Fruit fly (Drosophila melanogaster) whole organism, embryonic: ENCODE data around the gene CG14820.

Experiments
- CG12659 ChIP-seq: fragments of 200-800 bp; sonication (Bioruptor generic); optimal IDR thresholded peaks from 3 replicates; lab custom pipeline; 2017; ENCODE audit warnings: mild to moderate bottlenecking, missing biosample characterization, missing genetic modification reagents, missing genetic modification characterization
- CG13624 ChIP-seq: fragments of 200-800 bp; sonication (Bioruptor generic); optimal IDR thresholded peaks from 2 replicates; lab custom pipeline; 2016; ENCODE audit warnings: missing biosample characterization, missing genetic modification characterization
- CG14710 ChIP-seq: fragments of 200-800 bp; sonication (Bioruptor generic); optimal IDR thresholded peaks from 3 replicates; lab custom pipeline; 2019; ENCODE audit warnings: missing biosample characterization, mild to moderate bottlenecking, missing genetic modification characterization, moderate library complexity
- CG15601 ChIP-seq: fragments of 200-800 bp; sonication (Bioruptor generic); optimal IDR thresholded peaks from 3 replicates; lab custom pipeline; 2019; ENCODE audit warnings: missing biosample characterization, mild to moderate bottlenecking, missing genetic modification characterization, moderate library complexity
- CG17912 ChIP-seq: fragments of 200-800 bp; sonication (Bioruptor generic); optimal IDR thresholded peaks from 2 replicates; lab custom pipeline; 2018; ENCODE audit warnings: missing biosample characterization, mild to moderate bottlenecking, missing genetic modification characterization
- CG2199 ChIP-seq: fragments of 200-800 bp; sonication (Bioruptor generic); IDR thresholded peaks from 3 replicates; pipeline ENCODE4 v1.3.6; 2022; ENCODE audit warnings: missing biosample characterization, missing genetic modification characterization
- CG4404 ChIP-seq: fragments of 200-800 bp; sonication (Bioruptor generic); IDR thresholded peaks from 2 replicates; pipeline ENCODE4 v1.3.6; 2022; ENCODE audit warnings: missing biosample characterization, missing genetic modification characterization
- CG4707 ChIP-seq: fragments of 200-800 bp; sonication (Bioruptor generic); optimal IDR thresholded peaks from 2 replicates; lab custom pipeline; 2018; ENCODE audit warnings: missing biosample characterization, mild to moderate bottlenecking, missing genetic modification characterization, moderate library complexity
- CG6175 ChIP-seq: fragments of 200-800 bp; sonication (Bioruptor generic); IDR thresholded peaks from 3 replicates; pipeline ENCODE4 v1.3.6; 2022; ENCODE audit warnings: missing biosample characterization, missing genetic modification characterization
- CG6854 ChIP-seq: fragments of 200-800 bp; sonication (Bioruptor generic); optimal IDR thresholded peaks from 3 replicates; lab custom pipeline; 2017; ENCODE audit warnings: missing biosample characterization, mild to moderate bottlenecking, missing genetic modification characterization
- Deaf1 ChIP-seq: fragments of 200-800 bp; optimal IDR thresholded peaks from 3 replicates; lab custom pipeline; 2019; ENCODE audit warnings: missing biosample characterization, mild to moderate bottlenecking, missing genetic modification characterization, moderate library complexity
- Ets65A ChIP-seq: fragments of 200-800 bp; sonication (Bioruptor generic); peaks from one replicate; lab custom pipeline; 2016; ENCODE audit warnings: missing biosample characterization, missing genetic modification characterization
- HLHmδ ChIP-seq: fragments of 200-800 bp; sonication (Bioruptor generic); optimal IDR thresholded peaks from 2 replicates; lab custom pipeline; 2018; ENCODE audit warnings: missing biosample characterization, mild to moderate bottlenecking, missing genetic modification characterization, moderate library complexity
- Hr78 ChIP-seq, 2 experiments: fragments of 200-800 bp in 1 of 2; fragments of >200 bp in 1 of 2; sonication (Bioruptor generic) in 1 of 2; optimal IDR thresholded peaks; 2 replicates each; lab custom pipeline; 2017 to 2019; ENCODE audit warnings: missing biosample characterization in 2 of 2, missing genetic modification characterization in 2 of 2, mild to moderate bottlenecking in 1 of 2, moderate library complexity in 1 of 2
- Hsf ChIP-seq: fragments of 200-800 bp; sonication (Bioruptor generic); optimal IDR thresholded peaks from 3 replicates; lab custom pipeline; 2016; ENCODE audit warnings: missing biosample characterization, missing genetic modification characterization
- Ravus ChIP-seq: fragments of 200-800 bp; sonication (Bioruptor generic); IDR thresholded peaks from 2 replicates; pipeline ENCODE4 v1.3.6; 2022; ENCODE audit warnings: missing biosample characterization, missing genetic modification characterization
- Scr ChIP-seq: fragments of 200-800 bp; sonication (Bioruptor generic); IDR thresholded peaks from 2 replicates; pipeline ENCODE4 v1.3.6; 2022; ENCODE audit warnings: missing biosample characterization, missing genetic modification characterization; ENCODE audit not compliant: partially characterized antibody
- abd-A ChIP-seq: fragments of 200-800 bp; sonication (Bioruptor generic); optimal IDR thresholded peaks from 3 replicates; lab custom pipeline; 2019; ENCODE audit warnings: missing biosample characterization, mild to moderate bottlenecking, missing genetic modification characterization, moderate library complexity
- ac ChIP-seq: fragments of 200-800 bp; sonication (Bioruptor generic); optimal IDR thresholded peaks from 3 replicates; lab custom pipeline; 2017; ENCODE audit warnings: missing biosample characterization, mild to moderate bottlenecking, missing genetic modification characterization
- bab2 ChIP-seq: fragments of 200-800 bp; sonication (Bioruptor generic); optimal IDR thresholded peaks from 2 replicates; lab custom pipeline; 2016; ENCODE audit warnings: missing biosample characterization, missing genetic modification characterization
- chinmo ChIP-seq: fragments of 200-800 bp; sonication (Bioruptor generic); IDR thresholded peaks from 4 replicates; pipeline ENCODE4 v1.3.6; 2022; ENCODE audit warnings: missing biosample characterization, missing genetic modification characterization; ENCODE audit not compliant: partially characterized antibody
- crol ChIP-seq: fragments of 200-800 bp; sonication (Bioruptor generic); IDR thresholded peaks from 2 replicates; pipeline ENCODE4 v1.3.6; 2022; ENCODE audit warnings: missing biosample characterization, missing genetic modification characterization
- dimm ChIP-seq: fragments of 200-800 bp; sonication (Bioruptor generic); IDR thresholded peaks from 2 replicates; pipeline ENCODE4 v1.3.6; 2022; ENCODE audit warnings: missing biosample characterization, missing genetic modification characterization
- dysf ChIP-seq: fragments of 200-800 bp; sonication (Bioruptor generic); IDR thresholded peaks from 3 replicates; pipeline ENCODE4 v1.3.6; 2022; ENCODE audit warnings: missing biosample characterization, missing genetic modification characterization
- grn ChIP-seq: fragments of 200-800 bp; sonication (Bioruptor generic); optimal IDR thresholded peaks from 3 replicates; lab custom pipeline; 2017; ENCODE audit warnings: missing biosample characterization, missing genetic modification characterization
- jumu ChIP-seq: fragments of 200-800 bp; sonication (Bioruptor generic); optimal IDR thresholded peaks from 3 replicates; lab custom pipeline; 2016; ENCODE audit warnings: missing biosample characterization, missing genetic modification characterization
- kni ChIP-seq: fragments of 200-800 bp; sonication (Bioruptor generic); optimal IDR thresholded peaks from 3 replicates; lab custom pipeline; 2017; ENCODE audit warnings: mild to moderate bottlenecking, missing biosample characterization, missing genetic modification reagents, missing genetic modification characterization
- lov ChIP-seq, 2 experiments: fragments of 200-800 bp in 1 of 2; fragments of >200 bp in 1 of 2; sonication (Bioruptor generic) in 1 of 2; IDR thresholded peaks in 1 of 2; optimal IDR thresholded peaks in 1 of 2; 2 replicates in 1 of 2; 3 replicates in 1 of 2; pipeline versions ENCODE4 v1.3.6 to Lab custom; 2017 to 2022; ENCODE audit warnings: missing biosample characterization in 1 of 2, missing genetic modification characterization in 1 of 2
- rib ChIP-seq: fragments of 200-800 bp; sonication (Bioruptor generic); IDR thresholded peaks from 2 replicates; pipeline ENCODE4 v1.3.6; 2022; ENCODE audit warnings: missing biosample characterization, missing genetic modification characterization
- seq ChIP-seq: fragments of 200-800 bp; sonication (Bioruptor generic); IDR thresholded peaks from 2 replicates; pipeline ENCODE4 v1.3.6; 2022; ENCODE audit warnings: missing biosample characterization, missing genetic modification characterization
- sim ChIP-seq: fragments of 200-800 bp; sonication (Bioruptor generic); IDR thresholded peaks from 2 replicates; pipeline ENCODE4 v1.3.6; 2022; ENCODE audit warnings: missing biosample characterization, missing genetic modification characterization
- sisA ChIP-seq: fragments of 200-800 bp; sonication (Bioruptor generic); IDR thresholded peaks from 2 replicates; pipeline ENCODE4 v1.3.6; 2022; ENCODE audit warnings: missing biosample characterization, missing genetic modification characterization
- sug ChIP-seq: fragments of 200-800 bp; optimal IDR thresholded peaks from 2 replicates; lab custom pipeline; 2019; ENCODE audit warnings: missing biosample characterization, mild to moderate bottlenecking, missing genetic modification characterization, moderate library complexity
- ttk ChIP-seq: fragments of 200-800 bp; sonication (Bioruptor generic); IDR thresholded peaks from 2 replicates; pipeline ENCODE4 v2.1.2; 2022; ENCODE audit warnings: missing biosample characterization, missing genetic modification characterization
- vvl ChIP-seq: fragments of 200-800 bp; sonication (Bioruptor generic); IDR thresholded peaks from 2 replicates; pipeline ENCODE4 v1.3.6; 2022; ENCODE audit warnings: missing biosample characterization, missing genetic modification characterization
- wdn ChIP-seq: fragments of 200-800 bp; sonication (Bioruptor generic); IDR thresholded peaks from 2 replicates; pipeline ENCODE4 v1.3.6; 2022; ENCODE audit warnings: missing biosample characterization, missing genetic modification characterization

The CG14820 gene

DNA sequence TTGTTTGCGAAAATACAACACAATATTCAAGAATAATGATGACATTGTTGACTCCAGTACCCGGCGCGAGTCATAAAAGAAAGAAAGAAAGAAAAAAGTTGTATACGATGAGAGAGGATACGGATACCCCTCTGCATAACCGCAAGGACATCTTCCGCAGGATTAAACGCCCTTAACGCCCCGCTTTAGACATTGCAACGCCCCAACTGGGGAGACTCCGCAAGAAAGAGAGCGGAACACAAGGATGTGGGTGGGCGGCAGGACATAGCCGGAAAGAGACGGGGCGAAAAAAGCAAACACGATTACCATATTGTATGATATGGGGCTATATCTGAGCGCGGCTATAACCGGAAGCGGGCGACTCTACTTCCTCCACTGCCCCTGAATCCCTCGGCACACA lies 21.5 kb upstream of the CG14820 start:
- no peak for TF ChIP-seq CG12659 (GFP tag; lab: Kevin White, UChicago)
- 0 out of 4 replicates have a peak, but pooled peaks have one; percentile 60 for TF ChIP-seq chinmo (GFP tag; lab: Robert Waterston, UW)
- TF ChIP-seq Ets65A (GFP tag; lab: Kevin White, UChicago) = peak; percentile 77
- no peak for TF ChIP-seq CG13624 (GFP tag; lab: Kevin White, UChicago)
- no peak for TF ChIP-seq lov (optimal IDR thresholded peaks at IDR 0.05; lab: Kevin White, UChicago)
- peak; percentile 45; the same call in 1 of the 3 replicates for TF ChIP-seq lov (GFP tag; IDR thresholded peaks at IDR 0.05; lab: Robert Waterston, UW)
- no peak; the same call in 1 of the 2 replicates for TF ChIP-seq dimm (GFP tag; lab: Robert Waterston, UW)
- TF ChIP-seq, all 482 proteins: peak for 3

DNA sequence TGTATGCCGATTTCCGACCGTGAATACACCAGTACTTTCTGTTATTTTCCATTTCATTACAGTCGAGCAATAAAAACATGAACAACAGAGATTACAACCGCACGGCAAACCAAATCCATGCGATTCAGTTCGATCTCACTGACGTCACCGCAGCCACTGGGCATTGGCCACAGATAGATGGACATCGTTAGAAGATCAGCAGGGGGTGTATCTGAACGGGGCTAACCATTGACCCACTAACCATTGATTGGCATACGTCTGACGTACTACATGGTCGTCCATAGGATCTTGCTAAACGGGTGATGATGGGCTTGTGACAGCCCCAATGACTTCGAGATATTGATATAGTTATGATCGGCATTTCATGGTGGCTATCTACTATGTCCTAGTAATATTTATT lies 18.9 kb upstream of the CG14820 start:
- TF ChIP-seq sug (tag; lab: Kevin White, UChicago) (peak; percentile 71), Ets65A (GFP tag; lab: Kevin White, UChicago) (peak; percentile 60), CG14710 (tag; lab: Kevin White, UChicago) (no peak)

DNA sequence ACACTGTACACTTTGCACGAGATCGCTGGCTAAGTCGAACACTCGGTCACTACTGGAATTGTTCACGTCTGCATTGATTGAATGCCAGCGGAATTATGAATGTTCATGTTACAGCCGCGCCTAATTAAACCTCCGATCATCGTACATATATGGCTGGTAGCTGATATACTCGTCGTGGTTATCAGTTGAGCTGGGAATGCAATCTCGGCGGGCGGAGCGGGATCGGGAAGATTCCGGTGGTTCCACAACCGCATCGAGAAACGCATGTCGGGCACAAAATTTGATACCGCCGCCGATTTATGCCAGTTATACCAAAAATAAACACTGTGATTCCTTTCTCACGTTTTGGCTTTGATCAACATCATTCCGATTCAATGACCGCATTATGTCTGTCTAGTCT lies 17.9 kb upstream of the CG14820 start, which contains the start of gene Prat2:
Gene Prat2, minus strand, starts transcription at position 101 of the 400 bp plus-strand sequence.
- TF ChIP-seq Ravus (GFP tag; lab: Robert Waterston, UW) (no peak), dysf (GFP tag; lab: Robert Waterston, UW) (no peak), Scr (no peak), seq (GFP tag; lab: Robert Waterston, UW) (no peak), jumu (GFP tag; lab: Kevin White, UChicago) (no peak), CG2199 (no peak), wdn (GFP tag; lab: Robert Waterston, UW) (no peak), Deaf1 (tag; lab: Kevin White, UChicago) (no peak), rib (no peak), CG4404 (no peak), sisA (GFP tag; lab: Robert Waterston, UW) (no peak), ac (GFP tag; lab: Kevin White, UChicago) (no peak), sim (no peak), HLHmδ (no peak), CG17912 (GFP tag; lab: Kevin White, UChicago) (no peak), bab2 (GFP tag; lab: Kevin White, UChicago) (no peak)

DNA sequence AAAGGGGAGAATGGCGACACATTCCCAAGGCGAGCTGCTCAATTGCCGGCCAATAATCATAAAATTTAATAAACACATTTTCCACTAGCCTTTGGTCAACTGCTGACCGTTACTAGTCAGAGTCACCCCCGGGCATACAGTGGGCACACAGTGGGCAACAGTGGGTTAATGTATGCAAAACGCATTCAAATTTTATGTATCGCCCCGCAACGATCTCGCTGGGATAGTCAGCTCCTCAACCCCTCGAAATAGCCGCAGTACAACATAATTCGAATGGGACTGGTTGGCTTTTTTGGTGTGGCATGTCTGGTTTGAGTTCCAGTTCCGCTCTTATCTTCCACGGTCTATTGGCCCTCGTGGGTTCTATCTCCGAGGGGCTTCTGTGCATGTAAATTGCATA lies 13.5 kb upstream of the CG14820 start:
- TF ChIP-seq Hr78 (GFP tag; optimal IDR thresholded peaks at IDR 0.05; lab: Kevin White, UChicago) = peak in 1 of 2 experiments; percentile 13
- peak; percentile 92 for TF ChIP-seq CG4707 (GFP tag; lab: Kevin White, UChicago)
- TF ChIP-seq crol = 0 out of 2 replicates have a peak, but pooled peaks have one; percentile 24
- no peak for TF ChIP-seq CG6854 (GFP tag; lab: Kevin White, UChicago)
- peak; percentile 72 for TF ChIP-seq grn
- TF ChIP-seq ttk (GFP tag; lab: Robert Waterston, UW) = 0 out of 2 replicates have a peak, but pooled peaks have one; percentile 15
- 0 out of 4 replicates have a peak, but pooled peaks have one; percentile 7 for TF ChIP-seq chinmo (GFP tag; lab: Robert Waterston, UW)
- TF ChIP-seq Ets65A (GFP tag; lab: Kevin White, UChicago) = peak; percentile 11
- TF ChIP-seq kni (GFP tag; lab: Kevin White, UChicago) = peak; percentile 42
- no peak for TF ChIP-seq lov (optimal IDR thresholded peaks at IDR 0.05; lab: Kevin White, UChicago)
- no peak for TF ChIP-seq lov (GFP tag; IDR thresholded peaks at IDR 0.05; lab: Robert Waterston, UW)
- no peak for TF ChIP-seq CG15601 (tag; lab: Kevin White, UChicago)
- TF ChIP-seq abd-A (tag; lab: Kevin White, UChicago) = peak; percentile 45
- peak; percentile 43; the same call in 1 of the 3 replicates for TF ChIP-seq CG6175 (GFP tag; lab: Robert Waterston, UW)
- no peak for TF ChIP-seq Hsf (GFP tag; lab: Kevin White, UChicago)
- peak; percentile 95 for TF ChIP-seq vvl (GFP tag; lab: Robert Waterston, UW)
